Worm (Caenorhabditis elegans): ENCODE measurements around the gene T07A9.14.

DNA sequence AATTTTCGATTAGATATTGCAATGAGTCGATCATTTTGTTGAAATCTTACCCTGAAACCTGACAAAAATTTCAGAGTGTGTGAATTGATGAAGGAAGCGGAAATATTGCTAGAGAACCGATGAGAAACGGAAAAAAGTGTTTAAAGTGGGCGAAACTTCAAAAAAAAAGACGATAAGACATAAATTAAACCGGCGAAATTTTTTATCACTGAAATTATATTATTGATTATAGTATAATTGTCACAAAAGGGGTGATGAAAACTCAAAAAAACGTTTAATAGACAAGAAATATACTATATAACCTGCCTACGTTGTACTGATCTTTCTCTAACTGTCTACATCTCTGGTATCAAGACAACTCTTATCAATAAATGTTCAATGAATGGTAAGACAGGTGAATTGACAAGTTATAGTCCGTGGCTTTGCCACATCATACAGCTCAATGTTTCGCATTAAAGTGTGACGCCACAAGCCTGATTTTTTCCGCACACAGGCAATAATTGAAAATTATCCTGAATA is 49.3 kb upstream of the T07A9.14 start, which contains the start of gene pxmp-4:
- TF ChIP-seq dao-5 (tag; optimal IDR thresholded peaks at IDR 0.05) (no peak), him-1 (tag; optimal IDR thresholded peaks at IDR 0.05) (no peak)

Data from whole organism, L4/young adult.